Fruit fly (Drosophila melanogaster): Measurements from ENCODE around the gene rdgA.
A peak's percentile ranks its signal among the peaks of the same experiment; 100 is the strongest.

rdgA gene

dm6 chrX:8885177-8885576 is 21.7 kb upstream of the rdgA start (continued):
- TF ChIP-seq CG8281 (tag; optimal IDR thresholded peaks at IDR 0.05) (peak; percentile 6), CG3847 (GFP tag; IDR thresholded peaks at IDR 0.05) (no peak), HHEX (GFP tag; optimal IDR thresholded peaks at IDR 0.05) (peak; percentile 16), Med (GFP tag) (peak; percentile 13), Eip74EF (GFP tag; optimal IDR thresholded peaks at IDR 0.05) (peak in 1 of 2 experiments; percentile 82), mirr (GFP tag; optimal IDR thresholded peaks at IDR 0.05) (peak; percentile 70), Meics (GFP tag; optimal IDR thresholded peaks at IDR 0.05) (no peak), CG31224 (GFP tag; IDR thresholded peaks at IDR 0.05) (no peak), CG17186 (GFP tag; optimal IDR thresholded peaks at IDR 0.05) (no peak), odd (GFP tag; optimal IDR thresholded peaks at IDR 0.05) (peak; percentile 3), corto (GFP tag; optimal IDR thresholded peaks at IDR 0.05) (no peak), kni (GFP tag; optimal IDR thresholded peaks at IDR 0.05) (peak; percentile 66)

- TF ChIP-seq CG4730 (GFP tag; IDR thresholded peaks at IDR 0.05) (no peak), CG9817 (tag; optimal IDR thresholded peaks at IDR 0.05) (no peak), CG12659 (GFP tag; optimal IDR thresholded peaks at IDR 0.05) (no peak), jumu (GFP tag; optimal IDR thresholded peaks at IDR 0.05) (no peak), CG6683 (GFP tag; optimal IDR thresholded peaks at IDR 0.05) (no peak), Med (GFP tag) (peak; percentile 62), CG10979 (tag; optimal IDR thresholded peaks at IDR 0.05) (no peak), CG6175 (GFP tag; IDR thresholded peaks at IDR 0.05) (no peak), dm (GFP tag; optimal IDR thresholded peaks at IDR 0.05) (no peak), tap (tag; optimal IDR thresholded peaks at IDR 0.05) (no peak), CG15514 (GFP tag; optimal IDR thresholded peaks at IDR 0.05) (no peak), CG6791 (GFP tag; IDR thresholded peaks at IDR 0.05; ENCODE audit: partially characterized antibody) (no peak), CG1603 (tag; optimal IDR thresholded peaks at IDR 0.05) (peak; percentile 4), zen (tag; optimal IDR thresholded peaks at IDR 0.05) (peak; percentile 26), wor (GFP tag; IDR thresholded peaks at IDR 0.05) (no peak), CG12236 (GFP tag; optimal IDR thresholded peaks at IDR 0.05) (no peak), CG10366 (GFP tag; IDR thresholded peaks at IDR 0.05) (no peak), kni (GFP tag; optimal IDR thresholded peaks at IDR 0.05) (peak; percentile 60), nerfin-2 (GFP tag; IDR thresholded peaks at IDR 0.05; ENCODE audit: partially characterized antibody) (no peak), bcd (GFP tag; optimal IDR thresholded peaks at IDR 0.05) (no peak), CG18619 (GFP tag; optimal IDR thresholded peaks at IDR 0.05) (no peak), E2f2 (GFP tag; IDR thresholded peaks at IDR 0.05) (no peak), ci (GFP tag; IDR thresholded peaks at IDR 0.05) (peak; percentile 65; the same call in 2 of the 3 replicates), Hey (tag; optimal IDR thresholded peaks at IDR 0.05) (no peak), CG9437 (GFP tag; optimal IDR thresholded peaks at IDR 0.05) (no peak), Abd-B (GFP tag; optimal IDR thresholded peaks at IDR 0.05) (no peak), Dfd (GFP tag; optimal IDR thresholded peaks at IDR 0.05) (no peak), CG17912 (GFP tag; optimal IDR thresholded peaks at IDR 0.05) (no peak), org-1 (GFP tag; optimal IDR thresholded peaks at IDR 0.05) (no peak), knrl (GFP tag; IDR thresholded peaks at IDR 0.05; ENCODE audit: partially characterized antibody) (no peak), Dad (GFP tag; optimal IDR thresholded peaks at IDR 0.05) (no peak), sens (GFP tag) (peak; percentile 61), bowl (GFP tag; IDR thresholded peaks at IDR 0.05) (no peak), hth (optimal IDR thresholded peaks at IDR 0.05) (no peak), yki (optimal IDR thresholded peaks at IDR 0.05) (no peak), CG12744 (GFP tag; optimal IDR thresholded peaks at IDR 0.05) (no peak), NK7.1 (GFP tag; optimal IDR thresholded peaks at IDR 0.05) (no peak), tin (GFP tag; optimal IDR thresholded peaks at IDR 0.05) (no peak), Oaz (GFP tag; IDR thresholded peaks at IDR 0.05) (no peak), CG30020 (tag; optimal IDR thresholded peaks at IDR 0.05) (no peak), HLH3B (GFP tag; IDR thresholded peaks at IDR 0.05) (no peak)
These were observed 19.5 kb upstream of the rdgA start for dm6 chrX:8887410-8887809.

Measured in whole organism, embryonic.